Worm (Caenorhabditis elegans): ENCODE data around the gene R09F10.8.

- TF ChIP-seq cog-1 (tag; optimal IDR thresholded peaks at IDR 0.05) (no peak), klf-2 (GFP tag; conservative IDR thresholded peaks at IDR 0.05) (no peak), ref-1 (GFP tag; conservative IDR thresholded peaks at IDR 0.05) (no peak), med-1 (GFP tag; optimal IDR thresholded peaks at IDR 0.05; ENCODE audit: insufficient read depth) (no peak), flt-1 (GFP tag; IDR thresholded peaks at IDR 0.05) (no peak)
These were observed 49.3 kb downstream of the R09F10.8 start for ce11 chrX:8276984-8277383.
